Worm (Caenorhabditis elegans): ENCODE data around the gene W07G4.5.

W07G4.5 gene

DNA sequence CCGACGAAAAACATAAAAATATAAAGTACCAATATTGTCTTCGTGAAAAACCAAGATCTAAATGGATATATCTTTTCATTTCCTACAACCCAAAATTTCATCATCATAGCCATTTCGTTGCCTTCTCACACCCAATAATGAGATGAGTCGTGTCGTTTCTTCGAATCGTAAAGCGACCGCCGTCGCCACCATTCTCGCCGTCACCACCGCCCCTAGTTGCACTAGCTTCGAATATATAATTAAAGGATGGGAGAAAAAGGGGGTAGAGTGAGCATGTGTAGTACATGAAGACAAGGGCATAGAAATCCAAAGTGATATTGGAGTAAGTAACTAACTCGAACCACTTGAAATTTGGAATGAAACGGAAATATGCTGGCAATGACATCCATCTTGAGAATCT lies 25.5 kb upstream of the W07G4.5 start:
- no peak for TF ChIP-seq unc-62 (GFP tag; optimal IDR thresholded peaks at IDR 0.05)

- TF ChIP-seq unc-62 (GFP tag; optimal IDR thresholded peaks at IDR 0.05): no peak
Measured at ce11 chrV:13024499-13024898, 23.3 kb upstream of the W07G4.5 start.

DNA sequence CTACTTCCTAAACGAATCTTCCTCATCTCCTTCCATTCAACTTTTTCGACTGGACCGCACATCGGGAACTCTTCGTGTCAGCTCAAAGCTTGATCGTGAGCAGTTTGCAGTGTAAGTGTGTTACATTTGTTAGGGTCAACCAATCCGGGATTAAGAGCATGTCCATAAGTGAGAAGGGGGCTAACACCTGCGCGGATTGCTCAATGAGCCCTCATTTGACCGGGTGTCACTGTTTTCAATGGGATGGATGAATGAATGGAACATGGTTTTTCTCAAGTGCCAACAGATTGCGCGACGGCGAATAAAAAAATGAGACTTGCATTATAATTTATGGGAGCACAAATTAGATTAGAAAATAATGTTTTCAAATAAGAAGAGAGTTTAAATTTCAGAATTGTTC lies 22.5 kb upstream of the W07G4.5 start:
- no peak for TF ChIP-seq unc-62 (GFP tag; optimal IDR thresholded peaks at IDR 0.05)

DNA sequence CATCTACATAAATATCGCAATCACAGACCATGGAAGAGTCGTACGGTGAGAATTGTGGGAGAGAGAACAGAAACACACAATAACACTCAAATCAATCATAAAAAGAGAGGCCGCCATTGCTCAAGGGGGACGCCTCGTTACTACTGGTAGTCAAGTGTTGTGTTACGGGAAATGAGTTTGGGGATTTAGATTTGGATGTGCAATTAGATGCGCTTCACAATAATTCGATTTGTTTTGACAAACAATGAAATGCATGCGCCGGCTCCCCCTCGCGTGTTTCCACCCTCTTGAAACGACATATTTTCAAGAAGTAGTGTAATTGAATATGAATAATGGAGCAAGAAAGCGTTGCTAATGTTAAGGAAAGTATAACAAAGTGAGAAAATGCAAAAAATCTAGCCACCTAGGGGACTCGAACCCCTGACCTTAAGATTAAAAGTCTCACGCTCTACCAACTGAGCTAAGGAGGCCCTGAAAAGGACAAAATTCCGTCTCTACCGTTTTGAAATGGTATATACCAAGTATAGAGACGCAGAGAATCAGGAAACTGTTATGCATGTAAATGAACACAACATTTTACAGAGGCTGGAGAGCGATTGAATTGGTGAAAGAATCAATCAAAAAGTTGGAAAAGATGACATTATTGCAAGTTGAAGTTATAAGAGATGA lies 21.0 kb upstream of the W07G4.5 start:
- no peak for TF ChIP-seq unc-62 (GFP tag; optimal IDR thresholded peaks at IDR 0.05)

- no peak for TF ChIP-seq unc-62 (GFP tag; optimal IDR thresholded peaks at IDR 0.05)
Measured at ce11 chrV:13028871-13029270, 18.9 kb upstream of the W07G4.5 start.

- no peak for TF ChIP-seq unc-62 (GFP tag; optimal IDR thresholded peaks at IDR 0.05)
Measured at ce11 chrV:13033223-13033622, 14.6 kb upstream of the W07G4.5 start, which contains the start of gene W07G4.1. TSS of gene W07G4.1 (plus strand) at chrV:13033523.

DNA sequence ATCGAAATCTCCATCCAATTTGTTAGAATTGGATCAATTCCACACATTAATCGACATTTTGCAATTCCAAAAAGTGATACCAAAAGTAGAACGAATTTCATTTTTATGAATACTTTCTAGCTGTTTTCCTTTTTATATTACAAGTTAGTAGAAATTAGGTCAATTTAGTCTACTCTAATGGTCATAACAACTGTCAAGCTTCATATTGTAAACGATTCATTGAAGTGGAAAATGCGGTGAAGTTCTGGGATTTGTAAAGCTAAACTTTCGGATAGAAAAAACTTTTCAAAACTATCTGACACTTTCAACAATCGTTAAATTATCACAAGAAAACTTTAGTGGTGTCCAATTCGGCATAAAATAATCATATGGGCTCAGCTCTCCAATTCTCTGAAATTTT lies 13.2 kb upstream of the W07G4.5 start, which contains the start of gene W07G4.7:
W07G4.7 (minus strand) TSS at position 101 of the 400 bp plus-strand sequence.
- no peak for TF ChIP-seq unc-62 (GFP tag; optimal IDR thresholded peaks at IDR 0.05)

ce11 chrV:13036466-13036865 lies 11.3 kb upstream of the W07G4.5 start, which contains the start of gene W07G4.2:
TSS of gene W07G4.2 (minus strand) at chrV:13036566.
- no peak for TF ChIP-seq unc-62 (GFP tag; optimal IDR thresholded peaks at IDR 0.05)

DNA sequence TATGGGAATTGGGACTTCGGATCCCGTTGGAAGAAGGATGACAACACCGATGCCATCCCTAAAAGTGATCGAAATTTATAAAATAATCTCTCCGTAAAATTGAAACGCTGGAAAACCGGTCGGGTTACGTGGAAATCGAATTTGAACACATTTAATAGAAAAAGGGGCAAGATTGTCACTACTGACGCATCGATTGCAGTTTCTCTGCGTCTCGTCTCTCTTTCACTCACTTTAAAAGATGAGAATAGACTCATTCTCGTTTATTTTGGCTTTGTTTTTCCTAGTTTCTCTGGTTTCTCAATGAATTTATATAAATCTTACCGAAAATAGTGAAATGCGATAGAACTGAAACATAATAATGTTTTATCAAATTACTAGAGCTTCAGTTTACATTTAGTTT lies 6.1 kb upstream of the W07G4.5 start, which contains the start of gene scyl-1:
scyl-1 (minus strand) TSS at position 56 of the 400 bp plus-strand sequence.
- no peak for TF ChIP-seq unc-62 (GFP tag; optimal IDR thresholded peaks at IDR 0.05)

- no peak for TF ChIP-seq unc-62 (GFP tag; optimal IDR thresholded peaks at IDR 0.05)
Measured at ce11 chrV:13043195-13043762, 4.5 kb upstream of the W07G4.5 start, which contains the start of gene lap-2. TSS of gene lap-2 (plus strand) at chrV:13043712.

DNA sequence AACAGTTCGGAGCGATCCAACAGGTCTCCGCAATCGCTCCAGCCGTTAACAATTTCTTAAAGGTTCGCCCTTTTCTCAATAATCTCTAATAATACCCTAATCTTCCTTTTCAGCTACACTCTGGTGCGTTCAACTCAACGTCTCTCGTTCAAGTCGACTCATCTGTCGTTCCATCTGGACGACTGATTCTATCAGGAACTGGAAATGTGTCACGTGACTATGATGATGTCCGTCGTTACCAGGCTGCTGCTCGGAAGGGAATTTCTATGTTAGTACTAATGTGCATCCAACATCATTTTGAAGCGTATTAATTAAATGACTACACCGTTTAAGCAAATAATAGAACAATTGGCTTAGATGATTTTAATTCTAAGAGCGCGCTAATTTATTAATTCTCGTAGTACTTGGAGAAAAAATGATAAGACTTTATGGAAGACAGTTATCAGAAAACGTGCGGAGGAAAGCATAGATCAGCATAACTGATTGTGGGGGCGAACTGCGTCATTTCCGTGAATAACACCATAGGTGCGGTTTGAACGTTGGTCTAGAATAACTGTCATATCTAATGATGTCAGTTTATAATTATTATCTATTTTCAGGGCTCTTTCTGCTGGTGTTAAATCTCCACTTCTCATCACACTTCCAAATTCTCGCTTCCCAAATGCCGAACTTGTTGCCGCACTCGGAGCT lies 3.8 kb upstream of the W07G4.5 start:
- no peak for TF ChIP-seq unc-62 (GFP tag; optimal IDR thresholded peaks at IDR 0.05)

- no peak for TF ChIP-seq unc-62 (GFP tag; optimal IDR thresholded peaks at IDR 0.05)
Measured at ce11 chrV:13045017-13045416, 2.8 kb upstream of the W07G4.5 start.

DNA sequence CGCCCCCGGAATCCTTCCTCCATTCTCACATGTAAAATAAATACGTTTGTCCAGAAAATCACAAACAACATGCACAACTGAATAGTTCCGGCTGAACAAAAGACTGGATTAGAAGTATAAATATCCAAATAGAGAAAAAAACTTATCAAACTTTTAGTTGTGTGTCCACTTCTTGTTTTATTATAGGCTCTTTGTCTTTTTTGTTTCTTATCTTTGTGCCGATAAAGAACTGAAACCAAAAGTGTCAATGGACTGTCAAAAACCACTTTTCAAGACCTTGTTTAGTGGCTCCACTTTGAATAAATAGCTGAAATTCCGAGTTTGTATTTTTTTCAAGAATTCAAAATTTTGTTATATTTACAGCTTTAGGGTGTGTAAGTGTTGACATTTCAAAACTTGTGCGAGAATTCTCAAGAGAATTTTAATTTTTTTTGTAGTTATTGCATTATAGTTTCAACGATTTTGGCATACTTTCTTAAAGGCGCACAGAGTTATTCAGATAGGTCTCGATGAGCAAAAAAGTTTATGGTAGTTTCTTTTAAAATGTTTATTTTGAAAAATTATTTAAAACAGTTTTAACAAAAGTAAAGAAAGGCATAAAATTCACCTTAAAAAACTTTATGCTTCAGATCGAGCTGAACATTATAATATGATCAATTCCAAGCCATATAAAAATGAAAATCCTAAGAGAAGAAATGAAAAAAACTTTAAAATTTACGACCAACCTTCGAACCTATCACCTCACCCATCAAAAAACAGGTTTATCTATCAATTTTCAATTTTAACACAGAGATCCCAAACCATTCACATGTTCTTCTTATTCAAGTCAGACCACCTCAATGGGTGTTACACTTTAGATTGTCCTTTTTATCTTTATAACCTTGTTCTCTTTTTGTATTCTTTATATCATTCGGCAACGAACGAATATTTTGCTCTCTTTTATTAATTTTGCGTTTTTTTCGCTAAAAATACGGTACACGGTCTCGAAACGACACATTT lies 1.4 kb upstream of the W07G4.5 start:
- no peak for TF ChIP-seq unc-62 (GFP tag; optimal IDR thresholded peaks at IDR 0.05)

- no peak for TF ChIP-seq unc-62 (GFP tag; optimal IDR thresholded peaks at IDR 0.05)
Measured at ce11 chrV:13049149-13049610, 1.4 kb downstream of the W07G4.5 start, which contains the start of gene W07G4.8. TSS of gene W07G4.8 (minus strand) at chrV:13049560.

DNA sequence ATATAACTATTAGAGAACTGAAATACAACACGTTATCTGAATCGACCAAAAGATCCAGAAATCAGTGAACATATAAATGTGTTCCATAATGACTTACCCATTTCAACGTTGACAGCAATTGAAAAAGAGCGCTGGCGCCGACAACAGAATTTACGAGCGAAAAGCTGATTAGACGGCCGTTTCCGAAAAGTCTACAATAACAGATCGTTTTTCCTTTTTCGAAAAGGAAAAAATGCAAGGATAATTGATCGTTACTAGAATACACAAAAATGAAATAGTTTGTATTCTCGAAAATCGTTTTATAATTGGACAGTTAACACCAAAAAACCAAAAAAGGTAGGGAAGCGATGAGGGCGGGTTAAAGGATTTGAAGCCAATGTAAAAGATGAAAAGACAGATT lies 5.9 kb downstream of the W07G4.5 start, which contains the start of gene srr-1:
srr-1 (minus strand) TSS at position 101 of the 400 bp plus-strand sequence.
- no peak for TF ChIP-seq unc-62 (GFP tag; optimal IDR thresholded peaks at IDR 0.05)
